Fruit fly (Drosophila melanogaster) whole organism, embryonic: ENCODE data around the gene Sec23.

Experiments used
- Atf-2 ChIP-seq: fragments of 200-800 bp; sonication (Bioruptor generic); optimal IDR thresholded peaks from 2 replicates; lab custom pipeline; 2016; ENCODE audit warnings: missing biosample characterization, missing genetic modification characterization
- Bgb ChIP-seq: fragments of 200-800 bp; sonication (Bioruptor generic); IDR thresholded peaks from 2 replicates; pipeline ENCODE4 v1.3.6; 2022; ENCODE audit warnings: missing biosample characterization, missing genetic modification characterization; ENCODE audit not compliant: partially characterized antibody
- CG10209 ChIP-seq: fragments of 200-800 bp; sonication (Bioruptor generic); optimal IDR thresholded peaks from 3 replicates; lab custom pipeline; 2017; ENCODE audit warnings: missing biosample characterization, mild to moderate bottlenecking, missing genetic modification characterization, missing genetic modification reagents
- CG10462 ChIP-seq: fragments of 200-800 bp; sonication (Bioruptor generic); optimal IDR thresholded peaks from 2 replicates; lab custom pipeline; 2016; ENCODE audit warnings: missing biosample characterization, missing genetic modification characterization
- CG11504 ChIP-seq: fragments of 200-800 bp; sonication (Bioruptor generic); optimal IDR thresholded peaks from 3 replicates; lab custom pipeline; 2019; ENCODE audit warnings: missing biosample characterization, mild to moderate bottlenecking, missing genetic modification characterization, moderate library complexity
- CG11695 ChIP-seq: fragments of 200-800 bp; sonication (Bioruptor generic); IDR thresholded peaks from 3 replicates; pipeline ENCODE4 v1.3.6; 2022; ENCODE audit warnings: missing biosample characterization, missing genetic modification characterization
- CG12104 ChIP-seq: fragments of 200-800 bp; sonication (Bioruptor generic); optimal IDR thresholded peaks from 3 replicates; lab custom pipeline; 2016; ENCODE audit warnings: missing biosample characterization, missing genetic modification characterization
- CG14441 ChIP-seq: fragments of 200-800 bp; sonication (Bioruptor generic); IDR thresholded peaks from 2 replicates; pipeline ENCODE4 v1.3.6; 2022; ENCODE audit warnings: missing biosample characterization, missing genetic modification characterization
- CG15514 ChIP-seq: fragments of 200-800 bp; sonication (Bioruptor generic); optimal IDR thresholded peaks from 3 replicates; lab custom pipeline; 2017; ENCODE audit warnings: missing biosample characterization, missing genetic modification characterization, mild to moderate bottlenecking, moderate library complexity, missing genetic modification reagents
- CG17802 ChIP-seq: fragments of 200-800 bp; sonication (Bioruptor generic); optimal IDR thresholded peaks from 2 replicates; lab custom pipeline; 2018; ENCODE audit warnings: missing biosample characterization, mild to moderate bottlenecking, missing genetic modification characterization, moderate library complexity
- CG17912 ChIP-seq: fragments of 200-800 bp; sonication (Bioruptor generic); optimal IDR thresholded peaks from 2 replicates; lab custom pipeline; 2018; ENCODE audit warnings: missing biosample characterization, mild to moderate bottlenecking, missing genetic modification characterization
- CG18262 ChIP-seq: fragments of 200-800 bp; optimal IDR thresholded peaks from 3 replicates; lab custom pipeline; 2019; ENCODE audit warnings: missing biosample characterization, mild to moderate bottlenecking, missing genetic modification characterization, moderate library complexity
- CG18619 ChIP-seq: fragments of 200-800 bp; sonication (Bioruptor generic); optimal IDR thresholded peaks from 3 replicates; lab custom pipeline; 2017; ENCODE audit warnings: missing biosample characterization, mild to moderate bottlenecking, missing genetic modification characterization
- CG2129 ChIP-seq: fragments of 200-800 bp; sonication (Bioruptor generic); IDR thresholded peaks from 2 replicates; pipeline ENCODE4 v1.3.6; 2022; ENCODE audit warnings: missing biosample characterization, missing genetic modification characterization; ENCODE audit not compliant: partially characterized antibody
- CG31224 ChIP-seq: fragments of 200-800 bp; sonication (Bioruptor generic); IDR thresholded peaks from 2 replicates; pipeline ENCODE4 v1.3.6; 2022; ENCODE audit warnings: missing biosample characterization, missing genetic modification characterization
- CG4282 ChIP-seq: fragments of 200-800 bp; sonication (Bioruptor generic); optimal IDR thresholded peaks from 2 replicates; lab custom pipeline; 2016; ENCODE audit warnings: missing biosample characterization, missing genetic modification characterization
- CG4328 ChIP-seq: fragments of 200-800 bp; sonication (Bioruptor generic); optimal IDR thresholded peaks from 3 replicates; lab custom pipeline; 2017; ENCODE audit warnings: missing biosample characterization, missing genetic modification reagents, missing genetic modification characterization
- CG4730 ChIP-seq: fragments of 200-800 bp; sonication (Bioruptor generic); IDR thresholded peaks from 2 replicates; pipeline ENCODE4 v1.3.6; 2022; ENCODE audit warnings: missing biosample characterization, missing genetic modification characterization
- D19A ChIP-seq: fragments of 200-800 bp; optimal IDR thresholded peaks from 3 replicates; lab custom pipeline; 2019; ENCODE audit warnings: missing biosample characterization, mild to moderate bottlenecking, missing genetic modification characterization, moderate library complexity
- Dref ChIP-seq: fragments of 200-800 bp; sonication (Bioruptor generic); IDR thresholded peaks from 2 replicates; pipeline ENCODE4 v1.3.6; 2022; ENCODE audit warnings: missing biosample characterization, missing genetic modification characterization
- Eip74EF ChIP-seq, 2 experiments: fragments of 200-800 bp in 1 of 2; fragments of >200 bp in 1 of 2; sonication (Bioruptor generic) in 1 of 2; optimal IDR thresholded peaks; 2 replicates each; lab custom pipeline; 2017 to 2019; ENCODE audit warnings: missing biosample characterization in 2 of 2, missing genetic modification characterization in 2 of 2, mild to moderate bottlenecking in 1 of 2, moderate library complexity in 1 of 2
- Gug ChIP-seq: fragments of 200-800 bp; sonication (Bioruptor generic); IDR thresholded peaks from 4 replicates; pipeline ENCODE4 v1.3.6; 2022; ENCODE audit warnings: missing biosample characterization, missing genetic modification characterization
- HHEX ChIP-seq: fragments of 200-800 bp; sonication (Bioruptor generic); optimal IDR thresholded peaks from 3 replicates; lab custom pipeline; 2017; ENCODE audit warnings: missing biosample characterization, mild to moderate bottlenecking, missing genetic modification characterization, missing genetic modification reagents
- HLH3B ChIP-seq: fragments of 200-800 bp; sonication (Bioruptor generic); IDR thresholded peaks from 2 replicates; pipeline ENCODE4 v1.3.6; 2022; ENCODE audit warnings: missing biosample characterization, missing genetic modification characterization
- HLH54F ChIP-seq: fragments of 200-800 bp; sonication (Bioruptor generic); optimal IDR thresholded peaks from 3 replicates; lab custom pipeline; 2016; ENCODE audit warnings: missing biosample characterization, missing genetic modification characterization
- Hr51 ChIP-seq, 2 experiments: fragments of 200-800 bp; sonication (Bioruptor generic); optimal IDR thresholded peaks; 2 replicates in 1 of 2; 3 replicates in 1 of 2; lab custom pipeline; 2016 to 2018; ENCODE audit warnings: missing biosample characterization in 2 of 2, missing genetic modification characterization in 2 of 2, mild to moderate bottlenecking in 1 of 2, moderate library complexity in 1 of 2
- Jarid2 ChIP-seq: fragments of 200-800 bp; sonication (Bioruptor generic); optimal IDR thresholded peaks from 3 replicates; lab custom pipeline; 2017; ENCODE audit warnings: mild to moderate bottlenecking, missing biosample characterization, missing genetic modification reagents, missing genetic modification characterization
- Mes4 ChIP-seq: fragments of 200-800 bp; sonication (Bioruptor generic); optimal IDR thresholded peaks from 2 replicates; lab custom pipeline; 2016; ENCODE audit warnings: missing biosample characterization, missing genetic modification characterization
- Nf-YB ChIP-seq: fragments of 200-800 bp; sonication (Bioruptor generic); optimal IDR thresholded peaks from 3 replicates; lab custom pipeline; 2019; ENCODE audit warnings: missing biosample characterization, mild to moderate bottlenecking, missing genetic modification characterization, moderate library complexity
- Usf ChIP-seq: fragments of 200-800 bp; sonication (Bioruptor generic); optimal IDR thresholded peaks from 2 replicates; lab custom pipeline; 2017; ENCODE audit warnings: missing genotype, missing biosample characterization, missing genetic modification characterization
- Vsx1 ChIP-seq: fragments of 200-800 bp; sonication (Bioruptor generic); optimal IDR thresholded peaks from 2 replicates; lab custom pipeline; 2017; ENCODE audit warnings: missing biosample characterization, mild to moderate bottlenecking, missing genetic modification characterization, missing genetic modification reagents
- Xbp1 ChIP-seq: fragments of 200-800 bp; sonication (Bioruptor generic); optimal IDR thresholded peaks from 3 replicates; lab custom pipeline; 2016; ENCODE audit warnings: missing biosample characterization, mild to moderate bottlenecking, missing genetic modification characterization
- ash1 ChIP-seq: fragments of 200-800 bp; sonication (Bioruptor generic); optimal IDR thresholded peaks from 2 replicates; lab custom pipeline; 2018; ENCODE audit warnings: missing biosample characterization, mild to moderate bottlenecking, missing genetic modification characterization
- bowl ChIP-seq: fragments of 200-800 bp; sonication (Bioruptor generic); IDR thresholded peaks from 2 replicates; pipeline ENCODE4 v1.3.6; 2022; ENCODE audit warnings: missing biosample characterization, missing genetic modification characterization
- cas ChIP-seq: fragments of 200-800 bp; sonication (Bioruptor generic); IDR thresholded peaks from 2 replicates; pipeline ENCODE4 v1.3.6; 2022; ENCODE audit warnings: missing biosample characterization, missing genetic modification characterization
- ci ChIP-seq: fragments of 200-800 bp; sonication (Bioruptor generic); IDR thresholded peaks from 3 replicates; pipeline ENCODE4 v1.3.6; 2022; ENCODE audit warnings: missing biosample characterization, missing genetic modification characterization
- insv ChIP-seq, 2 experiments: fragments of 200-800 bp; sonication (Bioruptor generic); optimal IDR thresholded peaks; 3 replicates each; lab custom pipeline; 2016 to 2018; ENCODE audit warnings: missing biosample characterization in 2 of 2, missing genetic modification characterization in 2 of 2
- inv ChIP-seq: fragments of 200-800 bp; sonication (Bioruptor generic); IDR thresholded peaks from 2 replicates; pipeline ENCODE4 v1.3.6; 2022; ENCODE audit warnings: missing biosample characterization, missing genetic modification characterization; ENCODE audit not compliant: partially characterized antibody
- kni ChIP-seq: fragments of 200-800 bp; sonication (Bioruptor generic); optimal IDR thresholded peaks from 3 replicates; lab custom pipeline; 2017; ENCODE audit warnings: mild to moderate bottlenecking, missing biosample characterization, missing genetic modification reagents, missing genetic modification characterization
- lab ChIP-seq: fragments of 200-800 bp; sonication (Bioruptor generic); optimal IDR thresholded peaks from 3 replicates; lab custom pipeline; 2017; ENCODE audit warnings: missing biosample characterization, missing genetic modification characterization, mild to moderate bottlenecking, moderate library complexity, missing genetic modification reagents
- maf-S ChIP-seq: fragments of 200-800 bp; sonication (Bioruptor generic); optimal IDR thresholded peaks from 2 replicates; lab custom pipeline; 2016; ENCODE audit warnings: missing biosample characterization, missing genetic modification characterization
- nerfin-2 ChIP-seq: fragments of 200-800 bp; sonication (Bioruptor generic); IDR thresholded peaks from 2 replicates; pipeline ENCODE4 v1.3.6; 2022; ENCODE audit warnings: missing biosample characterization, missing genetic modification characterization; ENCODE audit not compliant: partially characterized antibody
- peb ChIP-seq: fragments of 200-800 bp; sonication (Bioruptor generic); IDR thresholded peaks from 2 replicates; pipeline ENCODE4 v1.3.6; 2022; ENCODE audit warnings: missing biosample characterization, missing genetic modification characterization
- pfk ChIP-seq: fragments of 200-800 bp; sonication (Bioruptor generic); optimal IDR thresholded peaks from 2 replicates; lab custom pipeline; 2018; ENCODE audit warnings: missing biosample characterization, mild to moderate bottlenecking, missing genetic modification characterization, moderate library complexity
- repo ChIP-seq: fragments of 200-800 bp; sonication (Bioruptor generic); optimal IDR thresholded peaks from 2 replicates; lab custom pipeline; 2016; ENCODE audit warnings: missing biosample characterization, missing genetic modification characterization
- run ChIP-seq: fragments of 200-800 bp; sonication (Bioruptor generic); optimal IDR thresholded peaks from 3 replicates; lab custom pipeline; 2018; ENCODE audit warnings: missing biosample characterization, mild to moderate bottlenecking, missing genetic modification characterization
- tap ChIP-seq: fragments of 200-800 bp; optimal IDR thresholded peaks from 3 replicates; lab custom pipeline; 2019; ENCODE audit warnings: missing biosample characterization, mild to moderate bottlenecking, missing genetic modification characterization, moderate library complexity
- wor ChIP-seq: fragments of 200-800 bp; sonication (Bioruptor generic); IDR thresholded peaks from 2 replicates; pipeline ENCODE4 v1.3.6; 2022; ENCODE audit warnings: missing biosample characterization, missing genetic modification characterization
- z ChIP-seq: fragments of 200-800 bp; sonication (Bioruptor generic); IDR thresholded peaks from 3 replicates; pipeline ENCODE4 v1.3.6; 2022; ENCODE audit warnings: missing biosample characterization, missing genetic modification characterization

Sec23 gene

DNA sequence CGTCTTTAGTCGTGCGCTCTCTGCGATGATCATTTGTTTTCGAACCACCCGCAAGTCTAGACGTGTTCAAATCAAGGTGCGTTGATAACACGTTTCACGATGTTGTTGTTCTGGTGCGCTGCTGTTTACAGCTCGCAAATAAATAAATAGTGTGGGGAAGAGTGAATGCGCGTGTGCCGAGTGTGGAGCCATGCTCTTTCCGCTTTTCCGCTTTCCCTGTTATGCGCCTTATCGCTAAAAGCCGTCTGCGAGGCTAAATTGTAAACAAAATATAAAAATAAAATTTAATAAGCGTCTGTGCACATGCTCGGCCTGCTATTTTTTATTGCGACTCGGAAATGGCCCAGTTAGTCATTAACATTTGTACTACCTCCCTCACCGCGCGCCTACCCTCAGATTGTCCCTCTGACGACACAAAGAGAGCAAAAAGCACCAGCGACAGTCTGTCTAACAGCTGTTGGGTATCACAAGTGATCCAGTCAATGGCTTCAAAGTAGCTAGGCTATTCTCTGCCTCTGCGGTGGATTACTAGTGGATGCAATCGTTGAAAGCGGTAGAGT, 23.9 kb downstream of the Sec23 start (continued):
- TF ChIP-seq pfk (GFP tag; lab: Kevin White, UChicago) (peak; percentile 79), inv (GFP tag; lab: Robert Waterston, UW) (no peak), nerfin-2 (GFP tag; lab: Robert Waterston, UW) (no peak), CG10209 (peak; percentile 78), tap (tag; lab: Kevin White, UChicago) (peak; percentile 64), z (GFP tag; lab: Robert Waterston, UW) (0 out of 3 replicates have a peak, but pooled peaks have one; percentile 42), wor (GFP tag; lab: Robert Waterston, UW) (no peak), Atf-2 (GFP tag; lab: Kevin White, UChicago) (peak; percentile 33), CG4282 (no peak), Mes4 (GFP tag; lab: Kevin White, UChicago) (peak; percentile 64), CG18619 (GFP tag; lab: Kevin White, UChicago) (peak; percentile 86), HLH3B (peak; percentile 64; the same call in 1 of the 2 replicates), Gug (GFP tag; lab: Robert Waterston, UW) (no peak), CG17912 (GFP tag; lab: Kevin White, UChicago) (peak; percentile 93), lab (GFP tag; lab: Kevin White, UChicago) (peak; percentile 94), CG12104 (GFP tag; lab: Kevin White, UChicago) (peak; percentile 76), HHEX (GFP tag; lab: Kevin White, UChicago) (peak; percentile 89), cas (GFP tag; lab: Robert Waterston, UW) (no peak), Usf (GFP tag; lab: Kevin White, UChicago) (peak; percentile 21), ash1 (peak; percentile 91), Nf-YB (GFP tag; lab: Kevin White, UChicago) (peak; percentile 73), Eip74EF (GFP tag; optimal IDR thresholded peaks at IDR 0.05; lab: Kevin White, UChicago) (peak in 1 of 2 experiments; percentile 91), HLH54F (GFP tag; lab: Kevin White, UChicago) (peak; percentile 19), CG10462 (GFP tag; lab: Kevin White, UChicago) (no peak), repo (peak; percentile 78), insv (GFP tag; optimal IDR thresholded peaks at IDR 0.05; lab: Kevin White, UChicago) (peak; percentile 2 to 70), D19A (tag; lab: Kevin White, UChicago) (peak; percentile 65), CG2129 (GFP tag; lab: Robert Waterston, UW) (no peak), Vsx1 (GFP tag; lab: Kevin White, UChicago) (peak; percentile 88), CG4328 (GFP tag; lab: Kevin White, UChicago) (peak; percentile 90), CG14441 (GFP tag; lab: Robert Waterston, UW) (0 out of 2 replicates have a peak, but pooled peaks have one; percentile 38), Bgb (GFP tag; lab: Robert Waterston, UW) (peak; percentile 31; the same call in 1 of the 2 replicates), CG11504 (no peak), bowl (GFP tag; lab: Robert Waterston, UW) (peak; percentile 36; the same call in 1 of the 2 replicates), CG31224 (no peak), Hr51 (GFP tag; optimal IDR thresholded peaks at IDR 0.05; lab: Kevin White, UChicago) (peak in 1 of 2 experiments; percentile 56), run (tag; lab: Kevin White, UChicago) (peak; percentile 75), CG17802 (peak; percentile 55), Jarid2 (peak; percentile 65), CG11695 (GFP tag; lab: Robert Waterston, UW) (peak; percentile 68), Xbp1 (GFP tag; lab: Kevin White, UChicago) (peak; percentile 40), CG18262 (peak; percentile 67), ci (GFP tag; lab: Robert Waterston, UW) (peak; percentile 90), peb (GFP tag; lab: Robert Waterston, UW) (no peak), maf-S (peak; percentile 56), kni (peak; percentile 97), Dref (GFP tag; lab: Robert Waterston, UW) (no peak), CG4730 (GFP tag; lab: Robert Waterston, UW) (peak; percentile 16; the same call in 1 of the 2 replicates), CG15514 (GFP tag; lab: Kevin White, UChicago) (peak; percentile 72)
